Worm (Caenorhabditis elegans): ENCODE results near the gene ctsa-3.1.
A peak's percentile ranks its signal among the peaks of the same experiment; 100 is the strongest.

ctsa-3.1 gene

ce11 chrII:7205388-7205787 lies 27.3 kb upstream of the ctsa-3.1 start, which contains the start of gene srd-59:
Gene srd-59 (plus strand): TSS chrII:7205688.
- TF ChIP-seq F57A8.1 (GFP tag; optimal IDR thresholded peaks at IDR 0.05) (no peak), B0336.3 (GFP tag; IDR thresholded peaks at IDR 0.05) (no peak), lag-1 (GFP tag; IDR thresholded peaks at IDR 0.05) (no peak), nhr-120 (GFP tag; IDR thresholded peaks at IDR 0.05) (no peak), hsf-1 (GFP tag; IDR thresholded peaks at IDR 0.05) (no peak), F55B11.4 (tag; optimal IDR thresholded peaks at IDR 0.05; ENCODE audit: borderline replicate concordance, insufficient read depth) (no peak), ztf-28 (GFP tag; IDR thresholded peaks at IDR 0.05) (no peak), rpc-1 (optimal IDR thresholded peaks at IDR 0.05) (no peak), rpc-1 (tag; optimal IDR thresholded peaks at IDR 0.05) (no peak), ztf-22 (GFP tag; optimal IDR thresholded peaks at IDR 0.05) (no peak), D2030.7 (GFP tag; IDR thresholded peaks at IDR 0.05) (no peak), ztf-25 (GFP tag; IDR thresholded peaks at IDR 0.05) (no peak), ceh-40 (GFP tag; IDR thresholded peaks at IDR 0.05) (no peak), B0261.1 (tag; optimal IDR thresholded peaks at IDR 0.05) (no peak), F22D6.2 (tag; optimal IDR thresholded peaks at IDR 0.05) (no peak)

- TF ChIP-seq ceh-58 (GFP tag; IDR thresholded peaks at IDR 0.05): no peak
- TF ChIP-seq T07F8.4 (tag; optimal IDR thresholded peaks at IDR 0.05): no peak
- TF ChIP-seq ztf-25 (GFP tag; IDR thresholded peaks at IDR 0.05): no peak
- TF ChIP-seq aptf-2 (GFP tag; conservative IDR thresholded peaks at IDR 0.05): no peak
- no peak for TF ChIP-seq egrh-3 (GFP tag; IDR thresholded peaks at IDR 0.05)
- no peak for TF ChIP-seq nhr-120 (GFP tag; IDR thresholded peaks at IDR 0.05)
Measured at ce11 chrII:7207649-7208048, 25.0 kb upstream of the ctsa-3.1 start.

- TF ChIP-seq nhr-80 (tag; optimal IDR thresholded peaks at IDR 0.05) (peak; percentile 25), T26A5.8 (tag; optimal IDR thresholded peaks at IDR 0.05) (no peak)
Measured at ce11 chrII:7208184-7208583, 24.5 kb upstream of the ctsa-3.1 start, which contains the start of gene dhs-7. Gene dhs-7 (minus strand): TSS chrII:7208460.

ce11 chrII:7210187-7210586 lies 22.5 kb upstream of the ctsa-3.1 start, which contains the start of gene E04F6.15:
Gene E04F6.15 (minus strand): TSS chrII:7210287.
- TF ChIP-seq let-526 (GFP tag; IDR thresholded peaks at IDR 0.05) (no peak), nhr-120 (GFP tag; IDR thresholded peaks at IDR 0.05) (no peak)

- no peak for TF ChIP-seq Y95B8A.8 (GFP tag; IDR thresholded peaks at IDR 0.05)
- no peak for TF ChIP-seq lag-1 (GFP tag; IDR thresholded peaks at IDR 0.05)
- no peak for TF ChIP-seq snpc-1.1 (tag; optimal IDR thresholded peaks at IDR 0.05; ENCODE audit: insufficient read depth)
- TF ChIP-seq Y53F4B.3 (GFP tag; IDR thresholded peaks at IDR 0.05): no peak
- TF ChIP-seq pbrm-1 (GFP tag; IDR thresholded peaks at IDR 0.05): no peak
- TF ChIP-seq ztf-25 (GFP tag; IDR thresholded peaks at IDR 0.05): no peak
- TF ChIP-seq attf-5 (GFP tag; optimal IDR thresholded peaks at IDR 0.05): no peak
- no peak for TF ChIP-seq bed-1 (GFP tag; IDR thresholded peaks at IDR 0.05)
- TF ChIP-seq let-526 (GFP tag; IDR thresholded peaks at IDR 0.05): no peak
- TF ChIP-seq xnd-1 (tag; optimal IDR thresholded peaks at IDR 0.05): no peak
- TF ChIP-seq madf-6 (GFP tag; IDR thresholded peaks at IDR 0.05): no peak
Measured at ce11 chrII:7211280-7211679, 21.4 kb upstream of the ctsa-3.1 start, which contains the start of gene E04F6.8. Gene E04F6.8 (minus strand): TSS chrII:7211380.

- TF ChIP-seq mes-4 (tag; optimal IDR thresholded peaks at IDR 0.05): no peak
- no peak for TF ChIP-seq C06A6.2 (GFP tag; conservative IDR thresholded peaks at IDR 0.05)
- no peak for TF ChIP-seq hlh-12 (tag; optimal IDR thresholded peaks at IDR 0.05)
- no peak for TF ChIP-seq pha-4 (tag; optimal IDR thresholded peaks at IDR 0.05)
- TF ChIP-seq nhr-179 (tag; optimal IDR thresholded peaks at IDR 0.05): no peak
- no peak for TF ChIP-seq K12H6.12 (tag; optimal IDR thresholded peaks at IDR 0.05)
- TF ChIP-seq ztf-26 (tag; optimal IDR thresholded peaks at IDR 0.05): no peak
- no peak for TF ChIP-seq sea-2 (GFP tag; IDR thresholded peaks at IDR 0.05)
- TF ChIP-seq F37B4.10 (GFP tag; IDR thresholded peaks at IDR 0.05): no peak
Measured at ce11 chrII:7212059-7212458, 20.6 kb upstream of the ctsa-3.1 start, which contains the start of gene E04F6.9. Gene E04F6.9 (minus strand): TSS chrII:7212159.
